Worm (Caenorhabditis elegans): ENCODE results near the gene F40G12.5.

DNA sequence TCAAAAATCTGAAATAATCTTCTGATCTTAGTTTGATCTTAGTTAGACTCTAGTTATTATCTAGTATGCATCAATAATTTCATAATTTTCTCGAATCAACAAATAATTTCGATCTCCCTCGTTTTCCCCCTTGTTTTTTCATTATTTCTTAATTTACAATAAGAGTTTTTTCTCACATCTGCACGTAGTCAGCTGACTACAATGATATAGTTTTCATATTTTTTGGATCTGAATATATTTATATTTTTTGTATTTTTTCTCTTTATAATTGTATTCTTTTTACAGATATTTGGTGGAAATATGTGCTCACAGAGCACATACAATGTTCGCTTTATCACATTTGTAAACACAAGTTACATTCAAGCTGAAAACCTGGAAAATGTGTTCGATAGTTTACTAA, 26.7 kb downstream of the F40G12.5 start, which contains the start of gene sre-7:
- TF ChIP-seq pag-3 (tag; optimal IDR thresholded peaks at IDR 0.05; ENCODE audit: borderline replicate concordance, insufficient read depth) (no peak), aly-2 (tag; optimal IDR thresholded peaks at IDR 0.05) (no peak), Y116A8C.19 (tag; optimal IDR thresholded peaks at IDR 0.05; ENCODE audit: borderline replicate concordance) (no peak), mdl-1 (tag; optimal IDR thresholded peaks at IDR 0.05) (no peak), fos-1 (tag; optimal IDR thresholded peaks at IDR 0.05) (no peak), aha-1 (tag; optimal IDR thresholded peaks at IDR 0.05) (no peak)
